Fruit fly (Drosophila melanogaster) whole organism, embryonic: Measurements from ENCODE around the gene zuc.
A peak's percentile ranks its signal among the peaks of the same experiment; 100 is the strongest.

Experiments used
- CG12219 ChIP-seq: fragments of 200-800 bp; sonication (Bioruptor generic); optimal IDR thresholded peaks from 3 replicates; lab custom pipeline; 2018; ENCODE audit warnings: missing biosample characterization, mild to moderate bottlenecking, missing genetic modification characterization
- CG9437 ChIP-seq: fragments of 200-800 bp; sonication (Bioruptor generic); optimal IDR thresholded peaks from 2 replicates; lab custom pipeline; 2018; ENCODE audit warnings: missing biosample characterization, mild to moderate bottlenecking, missing genetic modification characterization
- hb ChIP-seq: fragments of 200-800 bp; sonication (Bioruptor generic); IDR thresholded peaks from 3 replicates; pipeline ENCODE4 v1.3.6; 2022; ENCODE audit warnings: missing biosample characterization, missing genetic modification characterization; ENCODE audit not compliant: partially characterized antibody

- no peak for TF ChIP-seq CG12219 (GFP tag; lab: Kevin White, UChicago)
- TF ChIP-seq CG9437 (GFP tag; lab: Kevin White, UChicago): peak; percentile 61
- TF ChIP-seq hb (GFP tag; lab: Robert Waterston, UW): no peak
Observed at dm6 chr2L:11987945-11988344, 1.7 kb downstream of the zuc start, which contains the start of the genes CG6686 and CG34163.
